Fruit fly (Drosophila melanogaster): ENCODE data around the gene lectin-29Ca.

The lectin-29Ca gene

DNA sequence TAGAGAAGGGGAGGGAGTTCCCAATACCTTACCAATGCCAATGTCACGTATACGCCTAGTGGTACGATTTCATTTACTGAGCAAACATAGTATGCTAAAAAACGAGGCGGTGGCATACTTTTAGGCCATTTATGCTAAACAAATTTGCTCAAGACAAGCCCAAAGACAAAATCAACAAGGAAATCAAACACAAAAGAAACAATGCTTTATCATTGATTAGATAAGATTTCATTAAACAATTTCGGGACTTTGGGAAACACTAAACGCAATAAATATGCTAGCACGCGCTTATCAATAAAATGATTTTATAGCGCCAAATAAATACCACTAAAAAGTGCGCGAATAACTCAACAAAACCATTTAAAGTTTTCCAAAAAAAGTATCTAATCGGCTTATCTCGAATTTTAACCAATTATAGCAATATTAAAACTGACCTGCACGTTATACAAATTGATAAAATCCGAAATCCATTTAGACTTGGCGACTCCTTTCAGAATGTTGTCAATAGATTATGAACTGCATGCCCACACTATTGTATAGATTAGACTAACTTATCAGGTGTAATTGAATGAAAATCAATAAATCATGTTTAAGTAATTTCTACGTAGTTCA is 43.4 kb downstream of the lectin-29Ca start:
- TF ChIP-seq vri (GFP tag; optimal IDR thresholded peaks at IDR 0.05) (peak; percentile 28), fkh (GFP tag; optimal IDR thresholded peaks at IDR 0.05) (peak; percentile 74), CG6854 (GFP tag; optimal IDR thresholded peaks at IDR 0.05) (no peak)

DNA sequence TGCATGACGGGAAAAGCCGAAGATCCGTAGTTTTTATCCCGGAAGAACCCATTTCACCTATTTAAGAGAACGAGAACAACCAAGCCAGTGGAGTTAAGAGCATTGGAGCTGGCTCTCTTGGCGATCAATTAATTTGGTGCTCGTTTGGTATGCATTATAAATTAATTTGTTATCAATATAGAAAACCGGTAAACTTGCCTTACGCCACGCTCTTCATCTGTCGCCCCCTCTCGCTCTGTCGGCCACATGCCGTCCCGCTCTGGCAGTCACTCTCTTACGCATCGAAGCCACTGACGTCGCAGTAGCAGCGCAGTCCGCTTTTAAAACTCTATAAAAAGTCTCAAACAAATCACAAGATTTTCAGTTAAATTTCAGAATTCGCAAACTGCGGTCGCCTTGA is 47.8 kb downstream of the lectin-29Ca start, which contains the start of gene CG7778:
Gene CG7778 (plus strand): TSS at position 361 of the 400 bp plus-strand sequence.
- TF ChIP-seq Eip78C (GFP tag) (peak; percentile 0), achi (GFP tag; optimal IDR thresholded peaks at IDR 0.05) (no peak), CG6808 (GFP tag; optimal IDR thresholded peaks at IDR 0.05) (no peak)

DNA sequence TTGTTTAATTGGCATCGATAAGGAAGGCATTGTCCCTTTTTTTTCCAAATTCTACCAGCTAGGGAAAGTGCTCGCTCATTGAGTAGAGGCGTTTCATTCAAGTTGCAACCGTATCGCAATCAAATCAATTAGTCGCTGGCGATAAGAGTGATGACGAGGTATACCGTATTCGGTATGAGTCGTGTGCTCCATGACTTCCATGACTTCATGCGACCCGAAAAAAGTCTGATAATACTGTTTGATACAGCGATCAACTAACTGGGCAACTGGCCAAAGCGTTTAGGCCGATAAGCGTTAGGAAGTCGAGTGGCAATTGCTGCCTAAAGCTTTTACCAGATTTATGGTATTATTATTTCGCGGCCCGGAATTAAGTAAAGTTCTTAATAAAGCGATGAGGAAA is 49.5 kb downstream of the lectin-29Ca start:
- peak; percentile 70 for TF ChIP-seq vri (GFP tag; optimal IDR thresholded peaks at IDR 0.05)
- no peak for TF ChIP-seq OdsH (GFP tag; optimal IDR thresholded peaks at IDR 0.05)
- TF ChIP-seq topi (GFP tag; optimal IDR thresholded peaks at IDR 0.05) = no peak
- TF ChIP-seq CG10631 (GFP tag; optimal IDR thresholded peaks at IDR 0.05) = no peak
- TF ChIP-seq fkh (GFP tag; optimal IDR thresholded peaks at IDR 0.05) = no peak
- TF ChIP-seq fd59A (GFP tag; optimal IDR thresholded peaks at IDR 0.05) = no peak
- no peak for TF ChIP-seq CG6792 (GFP tag; optimal IDR thresholded peaks at IDR 0.05)
- TF ChIP-seq Smox (GFP tag; optimal IDR thresholded peaks at IDR 0.05) = no peak
- TF ChIP-seq svp (GFP tag) = peak; percentile 84
- no peak for TF ChIP-seq eg (GFP tag; IDR thresholded peaks at IDR 0.05)
- TF ChIP-seq Hr4 (GFP tag; optimal IDR thresholded peaks at IDR 0.05) = no peak
- no peak for TF ChIP-seq Sox14 (GFP tag; optimal IDR thresholded peaks at IDR 0.05)
- no peak for TF ChIP-seq CG34406 (GFP tag; optimal IDR thresholded peaks at IDR 0.05)
- TF ChIP-seq Hr38 (GFP tag; optimal IDR thresholded peaks at IDR 0.05) = no peak
- no peak for TF ChIP-seq CG6854 (GFP tag; optimal IDR thresholded peaks at IDR 0.05)
- TF ChIP-seq CG8319 (GFP tag; optimal IDR thresholded peaks at IDR 0.05) = no peak
- no peak for TF ChIP-seq fd85E (GFP tag; optimal IDR thresholded peaks at IDR 0.05)
- TF ChIP-seq CG6276 (GFP tag; optimal IDR thresholded peaks at IDR 0.05) = no peak

Measured in whole organism, prepupa.